Fruit fly (Drosophila melanogaster) whole organism, embryonic: ENCODE data around the gene Reck.

Experiments used
- ATbp ChIP-seq: fragments of 200-800 bp; sonication (Bioruptor generic); optimal IDR thresholded peaks from 2 replicates; lab custom pipeline; 2017; ENCODE audit warnings: missing biosample characterization, mild to moderate bottlenecking, missing genetic modification characterization, missing genetic modification reagents
- Ada2b ChIP-seq: fragments of 200-800 bp; sonication (Bioruptor generic); IDR thresholded peaks from 2 replicates; pipeline ENCODE4 v1.3.6; 2022; ENCODE audit warnings: missing biosample characterization, missing genetic modification characterization
- B-H2 ChIP-seq: fragments of 200-800 bp; sonication (Bioruptor generic); optimal IDR thresholded peaks from 2 replicates; lab custom pipeline; 2018; ENCODE audit warnings: missing biosample characterization, mild to moderate bottlenecking, missing genetic modification characterization
- BEAF-32 ChIP-seq: fragments of 200-800 bp; sonication (Bioruptor generic); optimal IDR thresholded peaks from 3 replicates; lab custom pipeline; 2017; ENCODE audit warnings: missing biosample characterization, missing genetic modification characterization, mild to moderate bottlenecking, moderate library complexity, missing genetic modification reagents
- CG10209 ChIP-seq: fragments of 200-800 bp; sonication (Bioruptor generic); optimal IDR thresholded peaks from 3 replicates; lab custom pipeline; 2017; ENCODE audit warnings: missing biosample characterization, mild to moderate bottlenecking, missing genetic modification characterization, missing genetic modification reagents
- CG10366 ChIP-seq: fragments of 200-800 bp; sonication (Bioruptor generic); IDR thresholded peaks from 2 replicates; pipeline ENCODE4 v1.3.6; 2022; ENCODE audit warnings: missing biosample characterization, missing genetic modification characterization
- CG10462 ChIP-seq: fragments of 200-800 bp; sonication (Bioruptor generic); optimal IDR thresholded peaks from 2 replicates; lab custom pipeline; 2016; ENCODE audit warnings: missing biosample characterization, missing genetic modification characterization
- CG10565 ChIP-seq: fragments of 200-800 bp; sonication (Bioruptor generic); optimal IDR thresholded peaks from 3 replicates; lab custom pipeline; 2016; ENCODE audit warnings: missing biosample characterization, mild to moderate bottlenecking, missing genetic modification characterization
- CG1529 ChIP-seq: fragments of 200-800 bp; sonication (Bioruptor generic); optimal IDR thresholded peaks from 3 replicates; lab custom pipeline; 2018; ENCODE audit warnings: missing biosample characterization, missing genetic modification characterization
- CG15479 ChIP-seq: fragments of 200-800 bp; sonication (Bioruptor generic); optimal IDR thresholded peaks from 3 replicates; lab custom pipeline; 2019; ENCODE audit warnings: missing biosample characterization, mild to moderate bottlenecking, missing genetic modification characterization, moderate library complexity
- CG2712 ChIP-seq: fragments of 200-800 bp; optimal IDR thresholded peaks from 3 replicates; lab custom pipeline; 2019; ENCODE audit warnings: missing biosample characterization, mild to moderate bottlenecking, missing genetic modification characterization, moderate library complexity
- CG3065 ChIP-seq: fragments of 200-800 bp; sonication (Bioruptor generic); optimal IDR thresholded peaks from 2 replicates; lab custom pipeline; 2016; ENCODE audit warnings: missing biosample characterization, missing genetic modification characterization
- CG43689 ChIP-seq: fragments of 200-800 bp; sonication (Bioruptor generic); IDR thresholded peaks from 2 replicates; pipeline ENCODE4 v1.3.6; 2022; ENCODE audit warnings: missing biosample characterization, missing genetic modification characterization
- CG4854 ChIP-seq: fragments of 200-800 bp; sonication (Bioruptor generic); optimal IDR thresholded peaks from 2 replicates; lab custom pipeline; 2016; ENCODE audit warnings: missing biosample characterization, missing genetic modification characterization, inconsistent platforms
- CG9727 ChIP-seq: fragments of 200-800 bp; sonication (Bioruptor generic); optimal IDR thresholded peaks from 3 replicates; lab custom pipeline; 2017; ENCODE audit warnings: missing biosample characterization, mild to moderate bottlenecking, missing genetic modification characterization
- CG9932 ChIP-seq: fragments of 200-800 bp; sonication (Bioruptor generic); IDR thresholded peaks from 2 replicates; pipeline ENCODE4 v1.3.6; 2022; ENCODE audit warnings: missing biosample characterization, missing genetic modification characterization
- D19A ChIP-seq: fragments of 200-800 bp; optimal IDR thresholded peaks from 3 replicates; lab custom pipeline; 2019; ENCODE audit warnings: missing biosample characterization, mild to moderate bottlenecking, missing genetic modification characterization, moderate library complexity
- Dip3 ChIP-seq: fragments of 200-800 bp; sonication (Bioruptor generic); optimal IDR thresholded peaks from 3 replicates; lab custom pipeline; 2016; ENCODE audit warnings: missing biosample characterization, missing genetic modification characterization
- ERR ChIP-seq: fragments of 200-800 bp; sonication (Bioruptor generic); optimal IDR thresholded peaks from 2 replicates; lab custom pipeline; 2016; ENCODE audit warnings: missing biosample characterization, missing genetic modification characterization
- Fer3 ChIP-seq: fragments of 200-800 bp; sonication (Bioruptor generic); optimal IDR thresholded peaks from 2 replicates; lab custom pipeline; 2018; ENCODE audit warnings: missing biosample characterization, mild to moderate bottlenecking, missing genetic modification characterization, moderate library complexity
- Hr51 ChIP-seq, 2 experiments: fragments of 200-800 bp; sonication (Bioruptor generic); optimal IDR thresholded peaks; 2 replicates in 1 of 2; 3 replicates in 1 of 2; lab custom pipeline; 2016 to 2018; ENCODE audit warnings: missing biosample characterization in 2 of 2, missing genetic modification characterization in 2 of 2, mild to moderate bottlenecking in 1 of 2, moderate library complexity in 1 of 2
- Kr ChIP-seq: fragments of 200-800 bp; sonication (Bioruptor generic); optimal IDR thresholded peaks from 2 replicates; lab custom pipeline; 2017; ENCODE audit warnings: missing biosample characterization, mild to moderate bottlenecking, missing genetic modification characterization
- Lim3 ChIP-seq: fragments of 200-800 bp; sonication (Bioruptor generic); IDR thresholded peaks from 2 replicates; pipeline ENCODE4 v1.3.6; 2022; ENCODE audit warnings: missing biosample characterization, missing genetic modification characterization
- Meics ChIP-seq: fragments of 200-800 bp; sonication (Bioruptor generic); optimal IDR thresholded peaks from 2 replicates; lab custom pipeline; 2017; ENCODE audit warnings: missing biosample characterization, mild to moderate bottlenecking, missing genetic modification characterization
- ase ChIP-seq: fragments of 200-800 bp; sonication (Bioruptor generic); IDR thresholded peaks from 3 replicates; pipeline ENCODE4 v1.3.6; 2022; ENCODE audit warnings: missing biosample characterization, missing genetic modification characterization
- disco-r ChIP-seq: fragments of 200-800 bp; sonication (Bioruptor generic); optimal IDR thresholded peaks from 2 replicates; lab custom pipeline; 2016; ENCODE audit warnings: missing biosample characterization, missing genetic modification characterization
- ems ChIP-seq: fragments of 200-800 bp; sonication (Bioruptor generic); optimal IDR thresholded peaks from 3 replicates; lab custom pipeline; 2016; ENCODE audit warnings: missing biosample characterization, missing genetic modification characterization
- fd102C ChIP-seq: fragments of 200-800 bp; sonication (Bioruptor generic); optimal IDR thresholded peaks from 2 replicates; lab custom pipeline; 2018; ENCODE audit warnings: missing biosample characterization, mild to moderate bottlenecking, missing genetic modification characterization, moderate library complexity
- grn ChIP-seq: fragments of 200-800 bp; sonication (Bioruptor generic); optimal IDR thresholded peaks from 3 replicates; lab custom pipeline; 2017; ENCODE audit warnings: missing biosample characterization, missing genetic modification characterization
- gsb-n ChIP-seq: fragments of 200-800 bp; sonication (Bioruptor generic); optimal IDR thresholded peaks from 3 replicates; lab custom pipeline; 2018; ENCODE audit warnings: missing biosample characterization, mild to moderate bottlenecking, missing genetic modification characterization
- h ChIP-seq: fragments of >200 bp; optimal IDR thresholded peaks from 2 replicates; lab custom pipeline; 2017
- insv ChIP-seq, 2 experiments: fragments of 200-800 bp; sonication (Bioruptor generic); optimal IDR thresholded peaks; 3 replicates each; lab custom pipeline; 2016 to 2018; ENCODE audit warnings: missing biosample characterization in 2 of 2, missing genetic modification characterization in 2 of 2
- kni ChIP-seq: fragments of 200-800 bp; sonication (Bioruptor generic); optimal IDR thresholded peaks from 3 replicates; lab custom pipeline; 2017; ENCODE audit warnings: mild to moderate bottlenecking, missing biosample characterization, missing genetic modification reagents, missing genetic modification characterization
- lov ChIP-seq, 2 experiments: fragments of 200-800 bp in 1 of 2; fragments of >200 bp in 1 of 2; sonication (Bioruptor generic) in 1 of 2; IDR thresholded peaks in 1 of 2; optimal IDR thresholded peaks in 1 of 2; 2 replicates in 1 of 2; 3 replicates in 1 of 2; pipeline versions ENCODE4 v1.3.6 to Lab custom; 2017 to 2022; ENCODE audit warnings: missing biosample characterization in 1 of 2, missing genetic modification characterization in 1 of 2
- mld ChIP-seq: fragments of 200-800 bp; sonication (Bioruptor generic); IDR thresholded peaks from 3 replicates; pipeline ENCODE4 v1.3.6; 2022; ENCODE audit warnings: missing biosample characterization, missing genetic modification characterization; ENCODE audit not compliant: partially characterized antibody
- oc ChIP-seq: fragments of 200-800 bp; sonication (Bioruptor generic); optimal IDR thresholded peaks from 2 replicates; lab custom pipeline; 2018; ENCODE audit warnings: missing biosample characterization, mild to moderate bottlenecking, missing genetic modification characterization, moderate library complexity
- pros ChIP-seq: fragments of 200-800 bp; sonication (Bioruptor generic); optimal IDR thresholded peaks from 3 replicates; lab custom pipeline; 2019; ENCODE audit warnings: missing biosample characterization, mild to moderate bottlenecking, missing genetic modification characterization, moderate library complexity
- row ChIP-seq: fragments of 200-800 bp; sonication (Bioruptor generic); IDR thresholded peaks from 3 replicates; pipeline ENCODE4 v1.3.6; 2022; ENCODE audit warnings: missing biosample characterization, missing genetic modification characterization
- salm ChIP-seq: fragments of 200-800 bp; sonication (Bioruptor generic); optimal IDR thresholded peaks from 2 replicates; lab custom pipeline; 2018; ENCODE audit warnings: missing biosample characterization, mild to moderate bottlenecking, missing genetic modification characterization
- sqz ChIP-seq: fragments of 200-800 bp; sonication (Bioruptor generic); optimal IDR thresholded peaks from 3 replicates; lab custom pipeline; 2018; ENCODE audit warnings: missing biosample characterization, mild to moderate bottlenecking, missing genetic modification characterization
- tll ChIP-seq, 2 experiments: fragments of 200-800 bp in 1 of 2; fragments of >200 bp in 1 of 2; sonication (Bioruptor generic) in 1 of 2; optimal IDR thresholded peaks; 2 replicates each; lab custom pipeline; 2017 to 2019; ENCODE audit warnings: missing biosample characterization in 2 of 2, missing genetic modification characterization in 2 of 2, mild to moderate bottlenecking in 1 of 2, moderate library complexity in 1 of 2
- tna ChIP-seq: fragments of 200-800 bp; sonication (Bioruptor generic); IDR thresholded peaks from 2 replicates; pipeline ENCODE4 v1.3.6; 2022; ENCODE audit warnings: missing biosample characterization, missing genetic modification characterization; ENCODE audit not compliant: partially characterized antibody
- unc-4 ChIP-seq: fragments of 200-800 bp; sonication (Bioruptor generic); IDR thresholded peaks from 2 replicates; pipeline ENCODE4 v1.3.6; 2022; ENCODE audit warnings: missing biosample characterization, missing genetic modification characterization; ENCODE audit not compliant: partially characterized antibody
- vnd ChIP-seq: fragments of 200-800 bp; sonication (Bioruptor generic); IDR thresholded peaks from 3 replicates; pipeline ENCODE4 v1.3.6; 2022; ENCODE audit warnings: missing biosample characterization, missing genetic modification characterization; ENCODE audit not compliant: partially characterized antibody
- zen ChIP-seq: fragments of 200-800 bp; sonication (Bioruptor generic); optimal IDR thresholded peaks from 3 replicates; lab custom pipeline; 2018; ENCODE audit warnings: missing biosample characterization, mild to moderate bottlenecking, missing genetic modification characterization, moderate library complexity
- zf30C ChIP-seq: fragments of 200-800 bp; sonication (Bioruptor generic); optimal IDR thresholded peaks from 3 replicates; lab custom pipeline; 2018; ENCODE audit warnings: missing biosample characterization, mild to moderate bottlenecking, missing genetic modification characterization

Reck gene

DNA sequence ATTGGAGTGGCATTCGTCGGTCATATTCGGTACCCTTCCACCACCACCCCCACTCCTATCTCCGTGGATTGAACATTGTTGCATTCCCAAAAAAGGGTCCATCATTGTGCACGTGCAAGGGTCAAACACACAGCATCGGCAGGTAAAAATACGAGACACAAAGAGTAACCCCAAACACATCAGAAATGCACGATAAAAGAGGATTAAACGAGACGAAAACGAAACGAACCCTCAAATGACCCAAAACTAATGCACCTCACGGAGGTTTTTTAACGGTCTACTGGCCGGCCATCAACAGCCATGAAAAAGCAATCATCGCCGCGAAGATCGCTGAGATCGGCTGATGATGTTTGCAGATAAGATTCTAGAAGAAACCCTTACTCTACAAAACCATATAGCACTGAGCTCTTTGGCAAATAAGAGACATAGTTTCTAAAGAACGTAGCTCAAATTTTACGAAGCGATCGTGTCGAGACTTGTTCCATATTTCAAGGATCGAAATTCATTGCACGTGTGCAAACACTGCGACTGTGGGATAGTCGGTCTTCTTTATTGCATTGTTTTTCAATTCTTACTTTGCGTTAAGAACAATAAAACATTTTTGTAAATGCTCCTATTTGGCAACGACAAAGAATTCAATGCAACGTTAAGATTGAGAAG, 47.5 kb downstream of the Reck start (continued):
- TF ChIP-seq gsb-n (tag; lab: Kevin White, UChicago) (peak; percentile 26), zf30C (GFP tag; lab: Kevin White, UChicago) (peak; percentile 2), CG9727 (no peak), CG10209 (no peak), grn (GFP tag; lab: Kevin White, UChicago) (peak; percentile 95), ase (no peak), fd102C (GFP tag; lab: Kevin White, UChicago) (peak; percentile 2), pros (GFP tag; lab: Kevin White, UChicago) (peak; percentile 59), Kr (GFP tag; lab: Kevin White, UChicago) (peak; percentile 85), CG9932 (GFP tag; lab: Robert Waterston, UW) (no peak), CG10366 (GFP tag; lab: Robert Waterston, UW) (no peak), D19A (tag; lab: Kevin White, UChicago) (no peak), oc (tag; lab: Kevin White, UChicago) (peak; percentile 67), lov (optimal IDR thresholded peaks at IDR 0.05; lab: Kevin White, UChicago) (no peak), lov (GFP tag; IDR thresholded peaks at IDR 0.05; lab: Robert Waterston, UW) (no peak), CG10462 (GFP tag; lab: Kevin White, UChicago) (no peak), insv (GFP tag; optimal IDR thresholded peaks at IDR 0.05; lab: Kevin White, UChicago) (peak in 1 of 2 experiments; percentile 26), disco-r (GFP tag; lab: Kevin White, UChicago) (no peak)

DNA sequence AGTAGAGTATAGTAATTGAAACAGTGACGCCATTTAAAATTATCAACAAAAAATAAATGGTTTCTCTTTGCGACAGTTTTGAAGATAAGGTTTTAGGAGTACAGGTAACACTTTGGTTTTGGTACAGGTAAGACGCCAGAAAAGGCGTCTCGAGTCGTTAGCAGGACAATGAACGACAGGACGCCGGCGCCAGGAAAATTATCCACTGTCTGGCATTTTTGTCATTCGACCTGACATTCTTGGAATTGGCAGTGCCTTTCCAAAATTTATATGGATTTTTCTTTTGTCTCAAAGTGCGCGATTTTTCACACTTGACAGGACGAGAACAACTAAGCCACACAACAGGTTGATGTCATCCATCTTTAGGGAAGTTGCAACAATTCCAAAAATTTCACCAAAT, 49.0 kb downstream of the Reck start:
- no peak for TF ChIP-seq ems (GFP tag; lab: Kevin White, UChicago)
- peak in 1 of 2 experiments; percentile 78 for TF ChIP-seq tll (GFP tag; optimal IDR thresholded peaks at IDR 0.05; lab: Kevin White, UChicago)
- TF ChIP-seq BEAF-32 (GFP tag; lab: Kevin White, UChicago): no peak
- peak; percentile 77 for TF ChIP-seq CG15479 (GFP tag; lab: Kevin White, UChicago)
- TF ChIP-seq zen (tag; lab: Kevin White, UChicago): peak; percentile 100

DNA sequence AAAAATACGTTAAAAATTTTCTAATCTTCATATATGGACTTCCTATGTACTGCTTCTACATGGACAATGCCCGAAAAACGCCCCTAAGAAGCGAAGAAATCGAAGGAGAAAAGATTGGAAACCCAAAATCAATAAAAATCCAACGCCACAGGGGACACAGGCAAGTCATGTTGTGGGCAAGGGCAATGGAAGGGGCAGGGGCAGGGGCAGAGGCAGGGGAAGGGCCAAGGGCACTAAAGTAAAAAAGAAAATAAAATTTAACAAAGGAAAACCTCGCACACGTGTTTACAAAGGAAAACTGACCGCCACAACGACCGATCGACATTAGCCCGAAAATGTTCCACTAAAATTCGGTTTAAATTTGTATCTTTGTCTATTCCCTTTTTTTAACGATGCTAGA, 51.1 kb downstream of the Reck start:
- TF ChIP-seq CG43689 (GFP tag; lab: Robert Waterston, UW) (no peak), tna (GFP tag; lab: Robert Waterston, UW) (no peak), Lim3 (no peak), row (GFP tag; lab: Robert Waterston, UW) (no peak), sqz (GFP tag; lab: Kevin White, UChicago) (peak; percentile 18), Hr51 (GFP tag; optimal IDR thresholded peaks at IDR 0.05; lab: Kevin White, UChicago) (no peak), CG1529 (GFP tag; lab: Kevin White, UChicago) (no peak), B-H2 (GFP tag; lab: Kevin White, UChicago) (no peak), kni (GFP tag; lab: Kevin White, UChicago) (peak; percentile 86), CG4854 (GFP tag; lab: Kevin White, UChicago) (no peak), CG2712 (no peak), CG10565 (GFP tag; lab: Kevin White, UChicago) (no peak), ATbp (GFP tag; lab: Kevin White, UChicago) (no peak), Meics (GFP tag; lab: Kevin White, UChicago) (no peak), Ada2b (GFP tag; lab: Robert Waterston, UW) (no peak), tll (GFP tag; optimal IDR thresholded peaks at IDR 0.05; lab: Kevin White, UChicago) (peak in 1 of 2 experiments; percentile 31), salm (tag; lab: Kevin White, UChicago) (no peak), Fer3 (tag; lab: Kevin White, UChicago) (no peak), h (no peak), unc-4 (GFP tag; lab: Robert Waterston, UW) (no peak), vnd (GFP tag; lab: Robert Waterston, UW) (no peak), ERR (GFP tag; lab: Kevin White, UChicago) (no peak), Dip3 (no peak), CG3065 (GFP tag; lab: Kevin White, UChicago) (no peak), mld (GFP tag; lab: Robert Waterston, UW) (no peak)
